Worm (Caenorhabditis elegans) whole organism, L3 larva: ENCODE data around the gene F22H10.2.

ENCODE experiments used
- R02D3.7 ChIP-seq: fragments of 150-350 bp; optimal IDR thresholded peaks from 2 replicates; lab custom pipeline; 2014; ENCODE audit warnings: missing biosample characterization, missing genetic modification characterization
- ZK546.5 ChIP-seq: sonication (generic microtip); optimal IDR thresholded peaks from 2 replicates; lab custom pipeline; 2017; ENCODE audit warnings: missing biosample characterization, missing genetic modification characterization
- ama-1 ChIP-seq: fragments of 150-350 bp; optimal IDR thresholded peaks from 2 replicates; lab custom pipeline; 2018
- ceh-16 ChIP-seq: sonication (generic microtip); optimal IDR thresholded peaks from 2 replicates; lab custom pipeline; 2017; ENCODE audit warnings: missing biosample characterization, missing genetic modification characterization
- ceh-28 ChIP-seq: fragments of 150-350 bp; optimal IDR thresholded peaks from 2 replicates; lab custom pipeline; 2014; ENCODE audit warnings: missing biosample characterization, missing genetic modification reagents, missing genetic modification characterization
- ceh-9 ChIP-seq: sonication (generic microtip); optimal IDR thresholded peaks from 2 replicates; lab custom pipeline; 2018; ENCODE audit warnings: missing biosample characterization, missing genetic modification characterization
- daf-12 ChIP-seq: fragments of 150-350 bp; optimal IDR thresholded peaks from 2 replicates; lab custom pipeline; 2014; ENCODE audit warnings: missing biosample characterization, missing genetic modification reagents, missing genetic modification characterization
- egl-27 ChIP-seq: sonication (generic microtip); optimal IDR thresholded peaks from 4 replicates; lab custom pipeline; 2017; ENCODE audit warnings: missing biosample characterization, missing genetic modification reagents, missing genetic modification characterization
- egl-5 ChIP-seq: fragments of 150-350 bp; optimal IDR thresholded peaks from 2 replicates; lab custom pipeline; 2017; ENCODE audit warnings: missing biosample characterization, missing genetic modification reagents, missing genetic modification characterization, inconsistent platforms
- elt-1 ChIP-seq: fragments of 150-350 bp; optimal IDR thresholded peaks from 2 replicates; lab custom pipeline; 2014; ENCODE audit warnings: missing biosample characterization, missing genetic modification characterization
- elt-2 ChIP-seq: sonication (generic microtip); optimal IDR thresholded peaks from 2 replicates; lab custom pipeline; 2016; ENCODE audit warnings: missing genetic modification reagents, mild to moderate bottlenecking, missing genetic modification characterization, missing compliant biosample characterization
- eor-1 ChIP-seq, 2 experiments: fragments of 150-350 bp; optimal IDR thresholded peaks; 2 replicates each; lab custom pipeline; 2014 to 2018; ENCODE audit warnings: missing biosample characterization in 2 of 2, missing genetic modification characterization in 2 of 2
- fkh-2 ChIP-seq: fragments of 150-350 bp; optimal IDR thresholded peaks from 2 replicates; lab custom pipeline; 2014; ENCODE audit warnings: missing biosample characterization, missing genetic modification reagents, missing genetic modification characterization
- fos-1 ChIP-seq: fragments of 150-350 bp; optimal IDR thresholded peaks from 2 replicates; lab custom pipeline; 2014; ENCODE audit warnings: missing biosample characterization, missing genetic modification characterization
- hmg-11 ChIP-seq: sonication (generic microtip); optimal IDR thresholded peaks from 2 replicates; lab custom pipeline; 2016; ENCODE audit warnings: missing genetic modification characterization, missing compliant biosample characterization
- lin-39 ChIP-seq: fragments of 150-350 bp; optimal IDR thresholded peaks from 2 replicates; lab custom pipeline; 2018; ENCODE audit warnings: missing biosample characterization, missing genetic modification reagents, missing genetic modification characterization
- lsy-12 ChIP-seq: sonication (generic microtip); optimal IDR thresholded peaks from 2 replicates; lab custom pipeline; 2016; ENCODE audit warnings: mild to moderate bottlenecking, missing genetic modification characterization, missing compliant biosample characterization
- mml-1 ChIP-seq: fragments of 150-350 bp; sonication (generic microtip); optimal IDR thresholded peaks from 3 replicates; lab custom pipeline; 2014; ENCODE audit warnings: missing biosample characterization, missing genetic modification characterization
- nfya-1 ChIP-seq: sonication (generic microtip); optimal IDR thresholded peaks from 2 replicates; lab custom pipeline; 2017; ENCODE audit warnings: missing genetic modification characterization, mild to moderate bottlenecking, missing compliant biosample characterization, antibody characterized with exemption, moderate library complexity; ENCODE audit not compliant: insufficient read depth
- nhr-12 ChIP-seq: fragments of 150-350 bp; optimal IDR thresholded peaks from 2 replicates; lab custom pipeline; 2014; ENCODE audit warnings: missing biosample characterization, missing genetic modification characterization
- nhr-23 ChIP-seq: fragments of 150-350 bp; optimal IDR thresholded peaks from 2 replicates; lab custom pipeline; 2014; ENCODE audit warnings: missing biosample characterization, missing genetic modification reagents, missing genetic modification characterization
- nhr-237 ChIP-seq: fragments of 150-350 bp; optimal IDR thresholded peaks from 2 replicates; lab custom pipeline; 2014; ENCODE audit warnings: missing biosample characterization, missing genetic modification characterization
- nhr-25 ChIP-seq: sonication (generic microtip); optimal IDR thresholded peaks from 2 replicates; lab custom pipeline; 2017; ENCODE audit warnings: missing biosample characterization, missing genetic modification characterization
- nhr-28 ChIP-seq: fragments of 150-350 bp; optimal IDR thresholded peaks from 2 replicates; lab custom pipeline; 2014; ENCODE audit warnings: missing biosample characterization, missing genetic modification characterization
- nhr-43 ChIP-seq: sonication (generic microtip); optimal IDR thresholded peaks from 2 replicates; lab custom pipeline; 2016; ENCODE audit warnings: mild to moderate bottlenecking, missing genetic modification characterization, missing compliant biosample characterization; ENCODE audit not compliant: poor library complexity, severe bottlenecking
- nhr-76 ChIP-seq: fragments of 150-350 bp; sonication (generic microtip); optimal IDR thresholded peaks from 5 replicates; lab custom pipeline; 2014; ENCODE audit warnings: missing biosample characterization, missing genetic modification characterization
- pha-4 ChIP-seq: fragments of 150-350 bp; optimal IDR thresholded peaks from 2 replicates; lab custom pipeline; 2014; ENCODE audit warnings: missing biosample characterization, missing genetic modification reagents, missing genetic modification characterization
- pqm-1 ChIP-seq: fragments of 150-350 bp; optimal IDR thresholded peaks from 2 replicates; lab custom pipeline; 2017; ENCODE audit warnings: missing biosample characterization, missing genetic modification characterization, inconsistent platforms
- sea-2 ChIP-seq: fragments of 150-350 bp; sonication (generic microtip); optimal IDR thresholded peaks from 4 replicates; lab custom pipeline; 2014; ENCODE audit warnings: missing biosample characterization, missing genetic modification reagents, missing genetic modification characterization
- skn-1 ChIP-seq: fragments of 150-350 bp; optimal IDR thresholded peaks from 2 replicates; lab custom pipeline; 2014; ENCODE audit warnings: missing biosample characterization, missing genetic modification characterization
- snpc-4 ChIP-seq: fragments of 150-350 bp; optimal IDR thresholded peaks from 2 replicates; lab custom pipeline; 2014; ENCODE audit warnings: missing biosample characterization, missing genetic modification characterization
- tbx-2 ChIP-seq: sonication (generic microtip); optimal IDR thresholded peaks from 2 replicates; lab custom pipeline; 2016; ENCODE audit warnings: mild to moderate bottlenecking, missing genetic modification characterization, missing compliant biosample characterization
- unc-39 ChIP-seq: sonication (generic microtip); optimal IDR thresholded peaks from 4 replicates; lab custom pipeline; 2017; ENCODE audit warnings: missing biosample characterization, missing genetic modification characterization
- unc-62 ChIP-seq: fragments of 150-350 bp; sonication (generic microtip); optimal IDR thresholded peaks from 4 replicates; lab custom pipeline; 2014; ENCODE audit warnings: missing biosample characterization, missing genetic modification reagents, missing genetic modification characterization
- zag-1 ChIP-seq: fragments of 150-350 bp; optimal IDR thresholded peaks from 2 replicates; lab custom pipeline; 2014; ENCODE audit warnings: missing biosample characterization, missing genetic modification characterization
- ztf-4 ChIP-seq: fragments of 150-350 bp; optimal IDR thresholded peaks from 2 replicates; lab custom pipeline; 2014; ENCODE audit warnings: missing biosample characterization, missing genetic modification characterization

The F22H10.2 gene

ce11 chrX:16695184-16695583, 15.8 kb downstream of the F22H10.2 start:
- TF ChIP-seq lsy-12 (tag; lab: Kevin White, UChicago) (no peak), nhr-28 (tag; lab: Kevin White, UChicago) (no peak), ceh-28 (tag; lab: Kevin White, UChicago) (peak; percentile 46), nhr-43 (tag; lab: Kevin White, UChicago) (peak; percentile 15), elt-2 (tag; lab: Kevin White, UChicago) (peak; percentile 23)

DNA sequence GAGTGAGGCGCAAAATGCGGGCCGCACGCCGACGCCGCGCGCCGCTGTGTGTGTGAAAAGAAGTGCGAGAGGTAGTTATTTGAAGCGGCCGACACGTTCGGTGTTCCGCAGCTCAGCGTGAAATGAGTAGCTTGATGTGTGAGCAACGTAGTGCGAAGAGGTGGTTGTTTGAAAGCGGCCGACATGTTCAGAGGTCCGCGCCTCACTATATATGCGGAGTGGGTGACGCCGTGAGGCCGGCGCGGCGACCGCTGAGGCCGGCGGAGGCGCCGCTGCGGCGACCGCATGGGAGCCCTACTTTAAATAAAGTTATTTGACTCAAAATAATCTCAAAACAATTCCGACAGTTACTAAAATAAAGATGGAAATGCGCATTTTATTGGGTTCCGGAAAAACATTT, 17.5 kb downstream of the F22H10.2 start:
- TF ChIP-seq daf-12 (tag; lab: Kevin White, UChicago): no peak
- TF ChIP-seq fkh-2: no peak
- no peak for TF ChIP-seq unc-62 (GFP tag; lab: Kevin White, UChicago)
- TF ChIP-seq ama-1 (lab: Kevin White, UChicago): no peak
- no peak for TF ChIP-seq egl-5
- TF ChIP-seq nhr-23: no peak
- no peak for TF ChIP-seq mml-1 (tag; lab: Kevin White, UChicago)
- no peak for TF ChIP-seq tbx-2
- TF ChIP-seq nhr-43 (tag; lab: Kevin White, UChicago): no peak
- no peak for TF ChIP-seq ZK546.5 (tag; lab: Kevin White, UChicago)
- no peak for TF ChIP-seq pqm-1 (tag; lab: Kevin White, UChicago)

ce11 chrX:16698074-16698473, 18.7 kb downstream of the F22H10.2 start:
- no peak for TF ChIP-seq nhr-12 (tag; lab: Kevin White, UChicago)
- TF ChIP-seq ZK546.5 (tag; lab: Kevin White, UChicago): no peak
- no peak for TF ChIP-seq nhr-25
- no peak for TF ChIP-seq nhr-43 (tag; lab: Kevin White, UChicago)
- TF ChIP-seq skn-1: no peak
- TF ChIP-seq pha-4: no peak
- no peak for TF ChIP-seq egl-27
- TF ChIP-seq nhr-237: no peak
- no peak for TF ChIP-seq zag-1 (tag; lab: Kevin White, UChicago)
- TF ChIP-seq daf-12 (tag; lab: Kevin White, UChicago): no peak
- TF ChIP-seq fkh-2: no peak
- TF ChIP-seq sea-2: no peak
- no peak for TF ChIP-seq tbx-2
- no peak for TF ChIP-seq pqm-1 (tag; lab: Kevin White, UChicago)
- TF ChIP-seq ceh-28 (tag; lab: Kevin White, UChicago): no peak

DNA sequence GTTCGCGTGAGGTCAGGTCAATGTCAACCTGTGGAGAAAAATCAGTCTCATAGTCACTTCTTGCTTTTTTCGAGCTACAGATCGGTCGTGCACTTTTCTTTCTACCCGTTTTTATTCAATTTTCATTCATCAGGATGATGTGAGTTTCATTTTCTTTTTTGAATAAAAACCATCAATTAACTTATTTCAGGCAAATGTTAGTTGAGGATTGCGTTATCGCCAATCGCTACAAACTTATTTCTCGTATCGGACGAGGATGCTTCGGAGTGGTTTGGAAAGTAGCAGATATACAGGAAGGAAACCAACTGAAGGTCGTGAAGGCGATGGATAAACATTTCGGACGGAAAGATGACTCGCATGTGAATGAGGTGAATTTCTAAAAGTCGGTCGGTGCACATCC, 22.9 kb downstream of the F22H10.2 start, which contains the start of gene F22H10.1:
Gene F22H10.1, plus strand, starts transcription at position 211 of the 400 bp plus-strand sequence.
- TF ChIP-seq lsy-12 (tag; lab: Kevin White, UChicago) (no peak), ceh-16 (tag; lab: Kevin White, UChicago) (no peak), nhr-76 (no peak), ceh-9 (tag; lab: Kevin White, UChicago) (no peak), nhr-237 (no peak), daf-12 (tag; lab: Kevin White, UChicago) (no peak), fkh-2 (no peak), elt-1 (tag; lab: Kevin White, UChicago) (no peak), fos-1 (no peak), lin-39 (tag; lab: Kevin White, UChicago) (no peak), unc-62 (GFP tag; lab: Kevin White, UChicago) (no peak), egl-5 (no peak), nhr-43 (tag; lab: Kevin White, UChicago) (no peak), ztf-4 (tag; lab: Kevin White, UChicago) (no peak), pha-4 (no peak), tbx-2 (no peak), snpc-4 (tag; lab: Kevin White, UChicago) (no peak), egl-27 (no peak), mml-1 (tag; lab: Kevin White, UChicago) (no peak), eor-1 (tag; optimal IDR thresholded peaks at IDR 0.05; lab: Kevin White, UChicago) (no peak)

ce11 chrX:16704086-16704485, 24.7 kb downstream of the F22H10.2 start:
- TF ChIP-seq pha-4 (peak; percentile 62), egl-5 (no peak), snpc-4 (tag; lab: Kevin White, UChicago) (no peak), sea-2 (no peak), nhr-12 (tag; lab: Kevin White, UChicago) (no peak), nhr-43 (tag; lab: Kevin White, UChicago) (peak; percentile 32), R02D3.7 (tag; lab: Kevin White, UChicago) (no peak), unc-39 (tag; lab: Kevin White, UChicago) (no peak), nfya-1 (peak; percentile 32), ama-1 (lab: Kevin White, UChicago) (no peak), tbx-2 (no peak), nhr-237 (no peak), nhr-28 (tag; lab: Kevin White, UChicago) (no peak), nhr-25 (no peak), eor-1 (tag; optimal IDR thresholded peaks at IDR 0.05; lab: Kevin White, UChicago) (no peak), mml-1 (tag; lab: Kevin White, UChicago) (no peak), hmg-11 (tag; lab: Kevin White, UChicago) (peak; percentile 73), ceh-28 (tag; lab: Kevin White, UChicago) (peak; percentile 9), skn-1 (no peak)
